Worm (Caenorhabditis elegans): ENCODE data around the gene immt-1.

Gene immt-1

DNA sequence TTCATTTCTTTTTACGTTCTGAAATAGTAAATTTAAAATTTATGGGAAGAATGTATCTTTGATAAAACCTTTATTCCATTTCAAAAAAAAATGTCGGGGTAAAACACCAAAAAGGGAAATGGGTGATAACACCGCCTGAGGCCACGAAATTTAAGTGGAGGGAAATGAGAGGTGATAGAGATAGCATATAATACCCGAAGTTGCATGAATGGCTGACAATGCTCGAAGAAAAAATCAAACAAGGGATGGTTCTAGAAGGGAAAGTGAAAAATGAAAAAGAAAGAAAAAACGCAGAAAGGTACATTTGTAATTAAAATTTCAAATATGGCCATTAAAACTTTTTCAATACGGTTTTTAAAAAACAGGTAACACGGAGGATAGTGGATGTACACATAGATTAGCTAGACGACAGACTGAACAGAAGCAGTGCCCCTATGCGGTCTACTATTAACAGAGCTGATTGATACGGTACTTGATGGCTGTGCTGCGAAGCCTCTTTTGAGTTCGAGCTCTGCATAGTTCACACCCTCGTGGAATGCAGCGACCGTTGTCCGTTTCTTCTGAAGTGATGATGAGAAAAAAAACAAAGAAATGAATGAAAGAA is 11.3 kb upstream of the immt-1 start (continued):
- TF ChIP-seq lin-38 (GFP tag; IDR thresholded peaks at IDR 0.05) (0 out of 2 replicates have a peak, but pooled peaks have one; percentile 30), lin-13 (GFP tag; optimal IDR thresholded peaks at IDR 0.05) (no peak), saeg-2 (GFP tag; IDR thresholded peaks at IDR 0.05) (0 out of 2 replicates have a peak, but pooled peaks have one; percentile 24), tra-1 (GFP tag; IDR thresholded peaks at IDR 0.05) (no peak), nhr-77 (tag; optimal IDR thresholded peaks at IDR 0.05) (peak; percentile 41), duxl-1 (tag; optimal IDR thresholded peaks at IDR 0.05; ENCODE audit: poor library complexity) (peak; percentile 19), set-16 (GFP tag; IDR thresholded peaks at IDR 0.05) (no peak)

DNA sequence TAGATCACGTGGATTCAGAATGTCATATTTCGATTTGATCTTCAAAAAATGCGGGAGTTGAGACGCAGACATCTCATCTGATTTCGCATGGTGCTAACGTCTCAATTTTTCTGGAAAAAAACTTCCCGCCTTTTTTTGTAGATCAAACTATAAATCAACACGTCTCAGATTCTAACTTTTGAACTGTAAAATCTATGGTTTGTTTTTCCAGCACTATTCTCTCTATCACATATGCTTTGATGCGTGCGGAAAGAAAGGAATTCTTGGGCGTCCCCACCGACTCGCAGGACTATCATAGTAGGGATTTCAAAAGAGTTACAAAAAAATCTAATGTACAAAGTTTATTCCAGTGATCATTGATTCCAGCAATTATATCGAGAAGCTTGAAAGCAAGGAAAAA is 10.7 kb upstream of the immt-1 start:
- TF ChIP-seq nhr-25 (tag; optimal IDR thresholded peaks at IDR 0.05; ENCODE audit: borderline replicate concordance, insufficient read depth) = no peak
- TF ChIP-seq ZK337.2 (GFP tag; IDR thresholded peaks at IDR 0.05) = no peak
- TF ChIP-seq aha-1 (tag) = peak; percentile 38
- TF ChIP-seq nhr-102 (tag; optimal IDR thresholded peaks at IDR 0.05) = no peak
- no peak for TF ChIP-seq lim-7 (GFP tag; IDR thresholded peaks at IDR 0.05)
- no peak for TF ChIP-seq snpc-1.2 (GFP tag; IDR thresholded peaks at IDR 0.05)
- no peak for TF ChIP-seq skn-1 (tag; optimal IDR thresholded peaks at IDR 0.05)
- TF ChIP-seq F44E2.7 (GFP tag; IDR thresholded peaks at IDR 0.05) = no peak

DNA sequence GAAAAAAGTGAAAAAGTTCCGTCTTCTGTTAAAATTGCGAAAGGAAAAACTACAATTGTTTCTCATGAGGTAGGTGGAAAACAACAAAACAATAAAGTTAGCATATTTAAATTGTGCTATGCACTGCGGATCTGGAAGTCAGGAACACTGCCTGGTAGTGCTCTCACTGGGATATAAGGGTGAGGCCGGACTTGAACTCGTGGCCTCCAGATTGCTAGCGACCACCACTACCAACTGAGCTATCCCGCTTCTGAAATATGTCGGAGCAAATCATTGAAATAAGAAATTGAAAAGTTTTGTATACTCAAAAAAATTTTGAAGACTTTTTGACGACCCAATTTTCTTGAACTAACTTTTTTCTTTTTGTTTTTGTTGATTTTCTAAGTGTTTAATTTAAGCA is 9.6 kb upstream of the immt-1 start:
- no peak for TF ChIP-seq sdz-12 (GFP tag; optimal IDR thresholded peaks at IDR 0.05)
- TF ChIP-seq zag-1 (tag; optimal IDR thresholded peaks at IDR 0.05) = no peak
- TF ChIP-seq nhr-28 (tag; optimal IDR thresholded peaks at IDR 0.05) = no peak
- no peak for TF ChIP-seq egl-27 (tag; optimal IDR thresholded peaks at IDR 0.05)
- TF ChIP-seq attf-4 (tag; optimal IDR thresholded peaks at IDR 0.05) = no peak
- TF ChIP-seq duxl-1 (tag; optimal IDR thresholded peaks at IDR 0.05; ENCODE audit: poor library complexity) = no peak
- no peak for TF ChIP-seq nhr-237 (tag; optimal IDR thresholded peaks at IDR 0.05)
- no peak for TF ChIP-seq madf-5 (GFP tag; IDR thresholded peaks at IDR 0.05)
- TF ChIP-seq unc-39 (tag; optimal IDR thresholded peaks at IDR 0.05) = no peak
- no peak for TF ChIP-seq nhr-42 (GFP tag; IDR thresholded peaks at IDR 0.05)
- TF ChIP-seq zip-2 (tag; optimal IDR thresholded peaks at IDR 0.05) = no peak
- peak; percentile 37; the same call in 1 of the 2 replicates for TF ChIP-seq snpc-1.2 (GFP tag; IDR thresholded peaks at IDR 0.05)
- no peak for TF ChIP-seq unc-130 (GFP tag; optimal IDR thresholded peaks at IDR 0.05)
- no peak for TF ChIP-seq saeg-2 (GFP tag; IDR thresholded peaks at IDR 0.05)
- peak; percentile 15; the same call in 1 of the 2 replicates for TF ChIP-seq ZK337.2 (GFP tag; IDR thresholded peaks at IDR 0.05)
- TF ChIP-seq F37D6.2 (tag; optimal IDR thresholded peaks at IDR 0.05) = no peak
- no peak for TF ChIP-seq skn-1 (tag; optimal IDR thresholded peaks at IDR 0.05)
- TF ChIP-seq ctbp-1 (GFP tag; IDR thresholded peaks at IDR 0.05) = no peak
- no peak for TF ChIP-seq cey-2 (tag; optimal IDR thresholded peaks at IDR 0.05; ENCODE audit: borderline replicate concordance, insufficient read depth)
- no peak for TF ChIP-seq lin-15B (tag; optimal IDR thresholded peaks at IDR 0.05)
- TF ChIP-seq unc-62 (GFP tag; optimal IDR thresholded peaks at IDR 0.05 in 1 of 2) = no peak
- TF ChIP-seq unc-62 (tag; optimal IDR thresholded peaks at IDR 0.05) = no peak
- TF ChIP-seq daf-16 (GFP tag; optimal IDR thresholded peaks at IDR 0.05) = no peak
- TF ChIP-seq daf-16 (tag; optimal IDR thresholded peaks at IDR 0.05) = peak; percentile 18
- TF ChIP-seq pqm-1 (tag; optimal IDR thresholded peaks at IDR 0.05) = no peak

DNA sequence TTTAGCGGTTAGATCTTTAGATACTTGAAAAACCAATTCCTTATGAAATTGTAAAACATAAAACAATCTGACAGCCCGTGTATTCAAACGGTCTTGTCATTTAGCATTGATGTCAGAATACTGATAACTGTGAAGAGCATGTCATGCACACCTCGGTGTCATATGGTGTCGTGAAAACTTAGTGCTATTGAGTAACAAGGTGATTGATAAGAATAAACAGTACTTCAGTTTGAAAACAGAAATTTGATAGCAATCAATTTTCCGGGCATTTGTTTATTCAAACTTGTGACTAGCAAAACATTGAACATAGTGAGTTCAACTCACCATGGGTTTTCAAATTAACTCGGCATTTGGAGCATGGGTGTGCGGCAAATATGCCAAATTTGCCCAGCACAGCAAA is 8.3 kb upstream of the immt-1 start:
- peak; percentile 25; the same call in 1 of the 2 replicates for TF ChIP-seq nhr-41 (GFP tag; IDR thresholded peaks at IDR 0.05)
- peak; percentile 68 for TF ChIP-seq nhr-28 (tag; optimal IDR thresholded peaks at IDR 0.05)
- TF ChIP-seq nhr-76 (tag; optimal IDR thresholded peaks at IDR 0.05) = no peak
- peak in 1 of 2 experiments; percentile 26 for TF ChIP-seq unc-62 (GFP tag; optimal IDR thresholded peaks at IDR 0.05 in 1 of 2)
- no peak for TF ChIP-seq unc-62 (tag; optimal IDR thresholded peaks at IDR 0.05)
- peak; percentile 28 for TF ChIP-seq mxl-3 (GFP tag; optimal IDR thresholded peaks at IDR 0.05)
- peak; percentile 6 for TF ChIP-seq mes-2 (tag; optimal IDR thresholded peaks at IDR 0.05; ENCODE audit: poor library complexity, severe bottlenecking)
- peak; percentile 79; the same call in 1 of the 2 replicates for TF ChIP-seq tra-1 (GFP tag; IDR thresholded peaks at IDR 0.05)
- TF ChIP-seq php-3 (GFP tag; IDR thresholded peaks at IDR 0.05) = peak; percentile 69; the same call in 1 of the 2 replicates
- TF ChIP-seq dve-1 (tag; optimal IDR thresholded peaks at IDR 0.05; ENCODE audit: insufficient read depth) = peak; percentile 90
- TF ChIP-seq hlh-11 (tag; optimal IDR thresholded peaks at IDR 0.05) = peak; percentile 84
- TF ChIP-seq lsy-2 (tag; optimal IDR thresholded peaks at IDR 0.05) = peak in 1 of 2 experiments; percentile 23
- TF ChIP-seq dmd-6 (GFP tag; IDR thresholded peaks at IDR 0.05) = peak; percentile 90
- no peak for TF ChIP-seq daf-16 (GFP tag; optimal IDR thresholded peaks at IDR 0.05)
- TF ChIP-seq daf-16 (tag; optimal IDR thresholded peaks at IDR 0.05) = peak; percentile 94
- no peak for TF ChIP-seq arid-1 (GFP tag; conservative IDR thresholded peaks at IDR 0.05)
- peak; percentile 85 for TF ChIP-seq pqm-1 (tag; optimal IDR thresholded peaks at IDR 0.05)
- no peak for TF ChIP-seq lir-3 (tag; optimal IDR thresholded peaks at IDR 0.05)

All from whole organism, L4 larva.